Worm (Caenorhabditis elegans) whole organism, late embryonic: Measurements from ENCODE around the gene eri-1.

Experiments used
- F13H6.1 ChIP-seq: sonication (generic microtip); optimal IDR thresholded peaks from 2 replicates; lab custom pipeline; 2016; ENCODE audit warnings: missing genetic modification characterization, missing compliant biosample characterization
- fax-1 ChIP-seq: sonication (generic microtip); optimal IDR thresholded peaks from 2 replicates; lab custom pipeline; 2016; ENCODE audit warnings: missing genotype, missing genetic modification characterization, missing compliant biosample characterization

ce11 chrIV:468307-468706, 48.5 kb upstream of the eri-1 start:
- TF ChIP-seq F13H6.1 (tag; lab: Kevin White, UChicago) (no peak), fax-1 (tag; lab: Kevin White, UChicago) (no peak)
